Worm (Caenorhabditis elegans) whole organism, L4 larva: ENCODE data around the gene ZK742.6.
A peak's percentile ranks its signal among the peaks of the same experiment; 100 is the strongest.

Source experiments
- F37D6.2 ChIP-seq: sonication (generic microtip); optimal IDR thresholded peaks from 2 replicates; lab custom pipeline; 2016; ENCODE audit warnings: mild to moderate bottlenecking, missing genetic modification characterization, missing compliant biosample characterization
- F49E8.2 ChIP-seq: sonication (generic microtip); optimal IDR thresholded peaks from 2 replicates; lab custom pipeline; 2016; ENCODE audit warnings: missing compliant biosample characterization, mild to moderate bottlenecking, missing genetic modification characterization, borderline replicate concordance
- T26A8.4 ChIP-seq: fragments of 200-800 bp; sonication (Bioruptor generic); IDR thresholded peaks from 2 replicates; pipeline ENCODE4 v1.3.6; 2022; ENCODE audit warnings: missing genetic modification characterization, missing compliant biosample characterization
- Y75B8A.6 ChIP-seq: fragments of 200-800 bp; sonication (Bioruptor generic); IDR thresholded peaks from 2 replicates; pipeline ENCODE4 v1.3.6; 2022; ENCODE audit warnings: missing genetic modification reagents, missing genetic modification characterization, missing compliant biosample characterization
- aly-2 ChIP-seq: sonication (generic microtip); optimal IDR thresholded peaks from 2 replicates; lab custom pipeline; 2018; ENCODE audit warnings: missing biosample characterization, missing genetic modification characterization
- arid-1 ChIP-seq: fragments of 200-800 bp; sonication (Bioruptor generic); conservative IDR thresholded peaks from 2 replicates; pipeline ENCODE4 v1.3.6; 2022; ENCODE audit warnings: missing genetic modification reagents, missing genetic modification characterization, missing compliant biosample characterization
- ceh-20 ChIP-seq: fragments of 200-800 bp; sonication (Bioruptor generic); IDR thresholded peaks from 2 replicates; pipeline ENCODE4 v1.3.6; 2022; ENCODE audit warnings: missing genetic modification reagents, missing genetic modification characterization, missing compliant biosample characterization
- ceh-28 ChIP-seq: fragments of 150-350 bp; optimal IDR thresholded peaks from 2 replicates; lab custom pipeline; 2014; ENCODE audit warnings: missing biosample characterization, missing genetic modification reagents, missing genetic modification characterization
- ceh-44 ChIP-seq: fragments of 200-800 bp; sonication (Bioruptor generic); IDR thresholded peaks from 2 replicates; pipeline ENCODE4 v1.3.6; 2022; ENCODE audit warnings: missing genetic modification reagents, missing genetic modification characterization, missing compliant biosample characterization
- ces-1 ChIP-seq: fragments of 150-350 bp; sonication (generic microtip); optimal IDR thresholded peaks from 4 replicates; lab custom pipeline; 2014; ENCODE audit warnings: missing biosample characterization, missing genetic modification reagents, missing genetic modification characterization
- cey-2 ChIP-seq: sonication (generic microtip); optimal IDR thresholded peaks from 3 replicates; lab custom pipeline; 2017; ENCODE audit warnings: missing genetic modification characterization, mild to moderate bottlenecking, missing compliant biosample characterization, antibody characterized with exemption, borderline replicate concordance; ENCODE audit not compliant: insufficient read depth
- daf-12 ChIP-seq: fragments of 150-350 bp; optimal IDR thresholded peaks from 2 replicates; lab custom pipeline; 2014; ENCODE audit warnings: missing biosample characterization, missing genetic modification reagents, missing genetic modification characterization
- daf-16 ChIP-seq, 3 experiments: sonication (generic microtip); optimal IDR thresholded peaks; 2 replicates each; lab custom pipeline; 2016 to 2017; ENCODE audit warnings: missing genetic modification characterization in 3 of 3, missing genetic modification reagents in 3 of 3, mild to moderate bottlenecking in 2 of 3, missing compliant biosample characterization in 2 of 3, missing biosample characterization in 1 of 3, moderate library complexity in 1 of 3
- daf-19 ChIP-seq: fragments of 200-800 bp; sonication (Bioruptor generic); conservative IDR thresholded peaks from 2 replicates; pipeline ENCODE4 v1.3.6; 2022; ENCODE audit warnings: missing genetic modification characterization, missing compliant biosample characterization
- dmd-8 ChIP-seq: fragments of 200-800 bp; sonication (Bioruptor generic); IDR thresholded peaks from 2 replicates; pipeline ENCODE4 v1.3.6; 2022; ENCODE audit warnings: missing genetic modification characterization, missing compliant biosample characterization
- dmd-9 ChIP-seq: fragments of 200-800 bp; sonication (Bioruptor generic); IDR thresholded peaks from 2 replicates; pipeline ENCODE4 v1.3.6; 2022; ENCODE audit warnings: missing genetic modification reagents, missing genetic modification characterization, missing compliant biosample characterization
- hif-1 ChIP-seq, 2 experiments: sonication (generic microtip); optimal IDR thresholded peaks; 2 replicates each; lab custom pipeline; 2016 to 2017; ENCODE audit warnings: missing compliant biosample characterization in 2 of 2, missing genetic modification characterization in 2 of 2, missing genetic modification reagents in 2 of 2, missing genotype in 2 of 2, mild to moderate bottlenecking in 1 of 2
- hlh-11 ChIP-seq: fragments of 200-800 bp; sonication (Bioruptor generic); optimal IDR thresholded peaks from 2 replicates; lab custom pipeline; 2018; ENCODE audit warnings: mild to moderate bottlenecking, missing genetic modification characterization, missing compliant biosample characterization
- hlh-30 ChIP-seq: sonication (generic microtip); optimal IDR thresholded peaks from 2 replicates; lab custom pipeline; 2017; ENCODE audit warnings: antibody characterized with exemption, mild to moderate bottlenecking, missing genetic modification characterization, missing compliant biosample characterization; ENCODE audit not compliant: insufficient read depth
- jun-1 ChIP-seq: fragments of 150-350 bp; optimal IDR thresholded peaks from 2 replicates; lab custom pipeline; 2014; ENCODE audit warnings: missing biosample characterization, missing genetic modification reagents, missing genetic modification characterization
- lin-1 ChIP-seq: fragments of 200-800 bp; sonication (Bioruptor generic); IDR thresholded peaks from 2 replicates; pipeline ENCODE4 v1.3.6; 2022; ENCODE audit warnings: missing genetic modification reagents, missing genetic modification characterization, missing compliant biosample characterization
- lin-15B ChIP-seq: fragments of 150-350 bp; sonication (generic microtip); optimal IDR thresholded peaks from 3 replicates; lab custom pipeline; 2014; ENCODE audit warnings: missing biosample characterization, missing genetic modification characterization
- lin-38 ChIP-seq: fragments of 200-800 bp; sonication (Bioruptor generic); IDR thresholded peaks from 2 replicates; pipeline ENCODE4 v1.3.6; 2022; ENCODE audit warnings: missing genetic modification reagents, missing genetic modification characterization, missing compliant biosample characterization
- lin-39 ChIP-seq: fragments of 150-350 bp; optimal IDR thresholded peaks from 2 replicates; lab custom pipeline; 2014; ENCODE audit warnings: missing biosample characterization, missing genetic modification reagents, missing genetic modification characterization
- lir-3 ChIP-seq: sonication (generic microtip); optimal IDR thresholded peaks from 2 replicates; lab custom pipeline; 2016; ENCODE audit warnings: mild to moderate bottlenecking, missing genetic modification characterization, missing compliant biosample characterization
- lsy-2 ChIP-seq, 2 experiments: fragments of 150-350 bp in 1 of 2; sonication (generic microtip) in 1 of 2; optimal IDR thresholded peaks; 2 replicates each; lab custom pipeline; 2014 to 2017; ENCODE audit warnings: missing biosample characterization in 2 of 2, missing genetic modification characterization in 2 of 2
- madf-5 ChIP-seq, 2 experiments: fragments of 200-800 bp; sonication (Bioruptor generic); IDR thresholded peaks; 2 replicates each; pipeline ENCODE4 v1.3.6; 2022; ENCODE audit warnings: missing compliant biosample characterization in 2 of 2, missing genetic modification characterization in 2 of 2
- mdl-1 ChIP-seq, 2 experiments: fragments of 150-350 bp in 1 of 2; sonication (generic microtip) in 1 of 2; optimal IDR thresholded peaks; 2 replicates each; lab custom pipeline; 2014 to 2017; ENCODE audit warnings: missing biosample characterization in 2 of 2, missing genetic modification characterization in 2 of 2
- mdt-29 ChIP-seq: fragments of 200-800 bp; sonication (Bioruptor generic); IDR thresholded peaks from 2 replicates; pipeline ENCODE4 v1.3.6; 2022; ENCODE audit warnings: missing genetic modification reagents, missing genetic modification characterization, missing compliant biosample characterization
- mxl-3 ChIP-seq: fragments of 200-800 bp; sonication (Bioruptor generic); optimal IDR thresholded peaks from 2 replicates; lab custom pipeline; 2018; ENCODE audit warnings: mild to moderate bottlenecking, missing genetic modification characterization, missing compliant biosample characterization
- nhr-10 ChIP-seq: fragments of 150-350 bp; optimal IDR thresholded peaks from 2 replicates; lab custom pipeline; 2014; ENCODE audit warnings: missing biosample characterization, missing genetic modification characterization
- nhr-11 ChIP-seq: fragments of 150-350 bp; optimal IDR thresholded peaks from 2 replicates; lab custom pipeline; 2014; ENCODE audit warnings: missing biosample characterization, missing genetic modification characterization
- nhr-25 ChIP-seq: sonication (generic microtip); optimal IDR thresholded peaks from 2 replicates; lab custom pipeline; 2017; ENCODE audit warnings: missing genetic modification characterization, mild to moderate bottlenecking, missing compliant biosample characterization, antibody characterized with exemption, moderate library complexity, borderline replicate concordance; ENCODE audit not compliant: insufficient read depth
- nhr-28 ChIP-seq: fragments of 150-350 bp; optimal IDR thresholded peaks from 2 replicates; lab custom pipeline; 2014; ENCODE audit warnings: missing biosample characterization, missing genetic modification characterization
- nhr-41 ChIP-seq: fragments of 200-800 bp; sonication (Bioruptor generic); IDR thresholded peaks from 2 replicates; pipeline ENCODE4 v1.3.6; 2022; ENCODE audit warnings: missing genetic modification reagents, missing genetic modification characterization, missing compliant biosample characterization
- nhr-42 ChIP-seq: fragments of 200-800 bp; sonication (Bioruptor generic); IDR thresholded peaks from 2 replicates; pipeline ENCODE4 v1.3.6; 2022; ENCODE audit warnings: missing genetic modification characterization, missing compliant biosample characterization
- nhr-6 ChIP-seq: fragments of 150-350 bp; optimal IDR thresholded peaks from 2 replicates; lab custom pipeline; 2014; ENCODE audit warnings: missing biosample characterization, missing genetic modification characterization
- nhr-76 ChIP-seq: fragments of 150-350 bp; optimal IDR thresholded peaks from 2 replicates; lab custom pipeline; 2014; ENCODE audit warnings: missing biosample characterization, missing genetic modification characterization
- pha-4 ChIP-seq, 2 experiments: fragments of 150-350 bp in 1 of 2; fragments of 200-800 bp in 1 of 2; sonication (Bioruptor generic) in 1 of 2; IDR thresholded peaks in 1 of 2; optimal IDR thresholded peaks in 1 of 2; 2 replicates each; pipeline versions ENCODE4 v1.3.6 to Lab custom; 2014 to 2022; ENCODE audit warnings: missing genetic modification characterization in 2 of 2, missing genetic modification reagents in 2 of 2, missing biosample characterization in 1 of 2, missing compliant biosample characterization in 1 of 2
- php-3 ChIP-seq: fragments of 200-800 bp; sonication (Bioruptor generic); IDR thresholded peaks from 2 replicates; pipeline ENCODE4 v1.3.6; 2022; ENCODE audit warnings: missing genetic modification reagents, missing genetic modification characterization, missing compliant biosample characterization
- pqm-1 ChIP-seq: sonication (generic microtip); optimal IDR thresholded peaks from 2 replicates; lab custom pipeline; 2017; ENCODE audit warnings: missing biosample characterization, missing genetic modification characterization
- sdz-12 ChIP-seq: fragments of 200-800 bp; sonication (Bioruptor generic); optimal IDR thresholded peaks from 2 replicates; lab custom pipeline; 2018; ENCODE audit warnings: mild to moderate bottlenecking, missing genetic modification characterization, missing compliant biosample characterization
- set-16 ChIP-seq: fragments of 200-800 bp; sonication (Bioruptor generic); IDR thresholded peaks from 2 replicates; pipeline ENCODE4 v1.3.6; 2022; ENCODE audit warnings: missing genetic modification reagents, missing genetic modification characterization, missing compliant biosample characterization
- skn-1 ChIP-seq: fragments of 150-350 bp; optimal IDR thresholded peaks from 2 replicates; lab custom pipeline; 2014; ENCODE audit warnings: missing biosample characterization, missing genetic modification characterization
- spr-3 ChIP-seq: fragments of 200-800 bp; sonication (Bioruptor generic); optimal IDR thresholded peaks from 2 replicates; lab custom pipeline; 2018; ENCODE audit warnings: mild to moderate bottlenecking, missing genetic modification characterization, missing compliant biosample characterization
- unc-130 ChIP-seq: sonication (generic microtip); optimal IDR thresholded peaks from 2 replicates; lab custom pipeline; 2016; ENCODE audit warnings: missing genetic modification reagents, missing genetic modification characterization, missing compliant biosample characterization
- vab-7 ChIP-seq: fragments of 200-800 bp; sonication (Bioruptor generic); IDR thresholded peaks from 2 replicates; pipeline ENCODE4 v1.3.6; 2022; ENCODE audit warnings: missing genetic modification reagents, missing genetic modification characterization, missing compliant biosample characterization
- zip-2 ChIP-seq: fragments of 150-350 bp; optimal IDR thresholded peaks from 2 replicates; lab custom pipeline; 2014; ENCODE audit warnings: missing biosample characterization, missing genetic modification characterization
- ztf-11 ChIP-seq: fragments of 150-350 bp; optimal IDR thresholded peaks from 2 replicates; lab custom pipeline; 2014; ENCODE audit warnings: missing biosample characterization, missing genetic modification characterization

The ZK742.6 gene

ce11 chrV:7854603-7855002, 39.9 kb upstream of the ZK742.6 start, which contains the start of the genes C37C3.9 and C37C3.18 (continued):
- TF ChIP-seq dmd-8 (GFP tag; lab: Robert Waterston, UW) = no peak
- TF ChIP-seq Y75B8A.6 (GFP tag; lab: Robert Waterston, UW) = no peak
- TF ChIP-seq jun-1 = peak; percentile 77
- TF ChIP-seq spr-3 (GFP tag; lab: Kevin White, UChicago) = no peak
- TF ChIP-seq skn-1 (tag; lab: Kevin White, UChicago) = no peak
- no peak for TF ChIP-seq unc-130 (GFP tag; lab: Kevin White, UChicago)
- TF ChIP-seq ztf-11 (tag; lab: Kevin White, UChicago) = no peak
- TF ChIP-seq nhr-42 (GFP tag; lab: Robert Waterston, UW) = peak; percentile 35; the same call in 1 of the 2 replicates
- TF ChIP-seq nhr-11 = peak; percentile 77
- TF ChIP-seq cey-2 = no peak
- no peak for TF ChIP-seq madf-5 (GFP tag; IDR thresholded peaks at IDR 0.05; lab: Robert Waterston, UW)
- peak; percentile 63 to 78 for TF ChIP-seq mdl-1 (tag; optimal IDR thresholded peaks at IDR 0.05; lab: Kevin White, UChicago)
- no peak for TF ChIP-seq lin-15B (tag; lab: Kevin White, UChicago)
- TF ChIP-seq T26A8.4 = peak; percentile 68
- no peak for TF ChIP-seq daf-19 (GFP tag; lab: Robert Waterston, UW)
- no peak for TF ChIP-seq F49E8.2 (tag; lab: Kevin White, UChicago)
- no peak for TF ChIP-seq nhr-41 (GFP tag; lab: Robert Waterston, UW)
- peak; percentile 46 for TF ChIP-seq ces-1 (GFP tag; lab: Kevin White, UChicago)
- 0 out of 2 replicates have a peak, but pooled peaks have one; percentile 30 for TF ChIP-seq dmd-9 (GFP tag; lab: Robert Waterston, UW)
- peak; percentile 83 for TF ChIP-seq nhr-28
- TF ChIP-seq nhr-76 (tag; lab: Kevin White, UChicago) = no peak
- peak; percentile 45; the same call in 1 of the 2 replicates for TF ChIP-seq set-16
- TF ChIP-seq sdz-12 = no peak
- TF ChIP-seq daf-16 (GFP tag; optimal IDR thresholded peaks at IDR 0.05; lab: Kevin White, UChicago) = no peak
- TF ChIP-seq daf-16 (tag; optimal IDR thresholded peaks at IDR 0.05; lab: Kevin White, UChicago) = peak; percentile 77
- peak; percentile 50; the same call in 1 of the 2 replicates for TF ChIP-seq lin-1 (GFP tag; lab: Robert Waterston, UW)
- TF ChIP-seq nhr-10 (tag; lab: Kevin White, UChicago) = no peak
- peak; percentile 26 for TF ChIP-seq pqm-1 (tag; lab: Kevin White, UChicago)
- TF ChIP-seq arid-1 (GFP tag; lab: Robert Waterston, UW) = 0 out of 2 replicates have a peak, but pooled peaks have one; percentile 22
- TF ChIP-seq ceh-20 = peak; percentile 55
- peak; percentile 57 to 74 for TF ChIP-seq lsy-2 (tag; optimal IDR thresholded peaks at IDR 0.05; lab: Kevin White, UChicago)
- no peak for TF ChIP-seq ceh-44
- TF ChIP-seq hlh-30 (tag; lab: Kevin White, UChicago) = peak; percentile 76
- peak; percentile 58 for TF ChIP-seq lin-38 (GFP tag; lab: Robert Waterston, UW)
- TF ChIP-seq daf-12 = no peak
- 0 out of 2 replicates have a peak, but pooled peaks have one; percentile 39 for TF ChIP-seq pha-4 (GFP tag; IDR thresholded peaks at IDR 0.05; lab: Robert Waterston, UW)
- TF ChIP-seq pha-4 (tag; optimal IDR thresholded peaks at IDR 0.05; lab: Kevin White, UChicago) = no peak
- TF ChIP-seq nhr-25 (tag; lab: Kevin White, UChicago) = peak; percentile 37
- no peak for TF ChIP-seq lin-39
- TF ChIP-seq mdt-29 (GFP tag; lab: Robert Waterston, UW) = no peak
- TF ChIP-seq ceh-28 (tag; lab: Kevin White, UChicago) = no peak
- TF ChIP-seq php-3 (GFP tag; lab: Robert Waterston, UW) = no peak
- TF ChIP-seq F37D6.2 (tag; lab: Kevin White, UChicago) = peak; percentile 12
- TF ChIP-seq vab-7 = no peak
- peak; percentile 84 for TF ChIP-seq mxl-3
- peak; percentile 60 for TF ChIP-seq nhr-6 (tag; lab: Kevin White, UChicago)
- TF ChIP-seq hif-1 (tag; optimal IDR thresholded peaks at IDR 0.05; lab: Kevin White, UChicago) = peak in 1 of 2 experiments; percentile 64
- no peak for TF ChIP-seq lir-3
- TF ChIP-seq hlh-11 (tag; lab: Kevin White, UChicago) = peak; percentile 88
- no peak for TF ChIP-seq zip-2 (tag; lab: Kevin White, UChicago)
- no peak for TF ChIP-seq aly-2 (tag; lab: Kevin White, UChicago)
